Worm (Caenorhabditis elegans) whole organism, mixed stage, embryonic: Measurements from ENCODE around the gene ztf-18.

Source experiments
- blmp-1 ChIP-seq: fragments of 150-350 bp; optimal IDR thresholded peaks from 2 replicates; lab custom pipeline; 2014; ENCODE audit warnings: missing biosample characterization, missing genetic modification characterization
- lsy-2 ChIP-seq: fragments of 150-350 bp; optimal IDR thresholded peaks from 2 replicates; lab custom pipeline; 2014; ENCODE audit warnings: missing biosample characterization, missing genetic modification characterization
- mep-1 ChIP-seq: fragments of 150-350 bp; optimal IDR thresholded peaks from 2 replicates; lab custom pipeline; 2017; ENCODE audit warnings: missing biosample characterization, missing genetic modification reagents, missing genetic modification characterization, inconsistent platforms
- sptf-1 ChIP-seq: sonication (generic microtip); optimal IDR thresholded peaks from 2 replicates; lab custom pipeline; 2017; ENCODE audit warnings: mild to moderate bottlenecking, missing genetic modification characterization, moderate library complexity, missing compliant biosample characterization
- ztf-11 ChIP-seq: fragments of 150-350 bp; optimal IDR thresholded peaks from 2 replicates; lab custom pipeline; 2014; ENCODE audit warnings: missing biosample characterization, missing genetic modification characterization

ce11 chrIII:888983-889549 lies 6.4 kb downstream of the ztf-18 start:
- no peak for TF ChIP-seq sptf-1 (tag; lab: Kevin White, UChicago)
- TF ChIP-seq ztf-11 = no peak
- no peak for TF ChIP-seq blmp-1 (tag; lab: Kevin White, UChicago)
- TF ChIP-seq mep-1 = no peak
- TF ChIP-seq lsy-2 (tag; lab: Kevin White, UChicago) = peak; percentile 81
